Worm (Caenorhabditis elegans): Measurements from ENCODE around the gene B0244.17.

ce11 chrIII:5697266-5697665 lies 35.8 kb upstream of the B0244.17 start, which contains the start of gene B0336.7:
- TF ChIP-seq nhr-11 (tag; optimal IDR thresholded peaks at IDR 0.05) (no peak), lin-13 (GFP tag; optimal IDR thresholded peaks at IDR 0.05) (no peak), ama-1 (optimal IDR thresholded peaks at IDR 0.05) (no peak), snpc-4 (tag; optimal IDR thresholded peaks at IDR 0.05) (no peak), lin-11 (tag; optimal IDR thresholded peaks at IDR 0.05) (no peak), nhr-237 (tag; optimal IDR thresholded peaks at IDR 0.05) (no peak)
